Worm (Caenorhabditis elegans) whole organism, mixed stage, embryonic: ENCODE data around the gene rps-24.

Source experiments
- bed-3 ChIP-seq: fragments of 200-800 bp; sonication (Bioruptor generic); optimal IDR thresholded peaks from 3 replicates; lab custom pipeline; 2018; ENCODE audit warnings: mild to moderate bottlenecking, missing genetic modification characterization, moderate library complexity, missing compliant biosample characterization
- elt-3 ChIP-seq: fragments of 150-350 bp; optimal IDR thresholded peaks from 2 replicates; lab custom pipeline; 2014; ENCODE audit warnings: missing biosample characterization, missing genetic modification characterization
- flh-1 ChIP-seq: fragments of 200-800 bp; sonication (Bioruptor generic); optimal IDR thresholded peaks from 2 replicates; lab custom pipeline; 2018; ENCODE audit warnings: mild to moderate bottlenecking, missing genetic modification characterization, moderate library complexity, missing compliant biosample characterization
- lin-13 ChIP-seq: fragments of 150-350 bp; optimal IDR thresholded peaks from 2 replicates; lab custom pipeline; 2014; ENCODE audit warnings: missing biosample characterization, missing genetic modification characterization
- mab-5 ChIP-seq: fragments of 150-350 bp; optimal IDR thresholded peaks from 2 replicates; lab custom pipeline; 2014; ENCODE audit warnings: missing biosample characterization, missing genetic modification characterization
- nhr-12 ChIP-seq: fragments of 150-350 bp; optimal IDR thresholded peaks from 2 replicates; lab custom pipeline; 2014; ENCODE audit warnings: missing biosample characterization, missing genetic modification characterization
- nhr-28 ChIP-seq: fragments of 150-350 bp; optimal IDR thresholded peaks from 2 replicates; lab custom pipeline; 2014; ENCODE audit warnings: missing biosample characterization, missing genetic modification characterization
- nhr-76 ChIP-seq: sonication (generic microtip); optimal IDR thresholded peaks from 2 replicates; lab custom pipeline; 2017; ENCODE audit warnings: missing biosample characterization, missing genetic modification characterization
- snpc-4 ChIP-seq: fragments of 150-350 bp; optimal IDR thresholded peaks from 2 replicates; lab custom pipeline; 2014; ENCODE audit warnings: missing biosample characterization, missing genetic modification characterization
- zip-8 ChIP-seq: fragments of 150-350 bp; optimal IDR thresholded peaks from 2 replicates; lab custom pipeline; 2014; ENCODE audit warnings: missing biosample characterization, missing genetic modification characterization

DNA sequence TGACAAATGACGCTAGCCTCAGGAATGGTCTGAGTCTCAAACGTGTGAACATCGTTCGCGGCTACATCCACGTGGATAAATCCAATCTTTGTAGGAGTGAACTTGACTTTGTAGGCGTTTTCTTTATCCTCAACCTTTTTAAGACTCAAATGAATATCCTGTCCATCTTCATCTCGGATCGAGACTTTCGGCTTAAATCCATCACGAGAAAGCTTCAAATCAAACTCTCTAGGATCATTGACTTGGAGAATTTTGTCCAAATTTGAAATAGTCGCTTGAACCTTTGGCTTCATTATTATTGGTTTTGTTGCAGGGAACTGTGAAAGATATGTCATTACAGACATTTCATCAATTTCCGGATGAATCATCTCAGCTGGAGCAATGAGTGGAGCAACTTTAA, 11.7 kb upstream of the rps-24 start:
- no peak for TF ChIP-seq nhr-76
- TF ChIP-seq mab-5 (tag; lab: Kevin White, UChicago), result no peak
- TF ChIP-seq nhr-28 (tag; lab: Kevin White, UChicago), result no peak
- TF ChIP-seq zip-8, result no peak
- TF ChIP-seq bed-3 (GFP tag; lab: Kevin White, UChicago), result no peak
- TF ChIP-seq flh-1 (GFP tag; lab: Kevin White, UChicago), result no peak
- no peak for TF ChIP-seq nhr-12 (tag; lab: Kevin White, UChicago)
- TF ChIP-seq elt-3 (tag; lab: Kevin White, UChicago), result no peak
- no peak for TF ChIP-seq snpc-4
- TF ChIP-seq lin-13 (tag; lab: Kevin White, UChicago), result no peak
